Worm (Caenorhabditis elegans) whole organism, early embryonic: ENCODE results near the gene C55A6.10.

Source experiments
- ama-1 ChIP-seq: fragments of 150-350 bp; optimal IDR thresholded peaks from 2 replicates; lab custom pipeline; 2014
- ceh-13 ChIP-seq: fragments of 200-800 bp; sonication (Bioruptor generic); optimal IDR thresholded peaks from 2 replicates; lab custom pipeline; 2018; ENCODE audit warnings: mild to moderate bottlenecking, missing genetic modification characterization, missing compliant biosample characterization
- flt-1 ChIP-seq: fragments of 200-800 bp; sonication (Bioruptor generic); IDR thresholded peaks from 2 replicates; pipeline ENCODE4 v1.3.6; 2022; ENCODE audit warnings: missing genetic modification characterization, missing compliant biosample characterization
- hnd-1 ChIP-seq: sonication (generic microtip); optimal IDR thresholded peaks from 2 replicates; lab custom pipeline; 2016; ENCODE audit warnings: missing genetic modification characterization, missing compliant biosample characterization
- pes-1 ChIP-seq: fragments of 200-800 bp; sonication (Bioruptor generic); IDR thresholded peaks from 2 replicates; pipeline ENCODE4 v1.3.6; 2022; ENCODE audit warnings: missing genetic modification reagents, missing genetic modification characterization, missing compliant biosample characterization

DNA sequence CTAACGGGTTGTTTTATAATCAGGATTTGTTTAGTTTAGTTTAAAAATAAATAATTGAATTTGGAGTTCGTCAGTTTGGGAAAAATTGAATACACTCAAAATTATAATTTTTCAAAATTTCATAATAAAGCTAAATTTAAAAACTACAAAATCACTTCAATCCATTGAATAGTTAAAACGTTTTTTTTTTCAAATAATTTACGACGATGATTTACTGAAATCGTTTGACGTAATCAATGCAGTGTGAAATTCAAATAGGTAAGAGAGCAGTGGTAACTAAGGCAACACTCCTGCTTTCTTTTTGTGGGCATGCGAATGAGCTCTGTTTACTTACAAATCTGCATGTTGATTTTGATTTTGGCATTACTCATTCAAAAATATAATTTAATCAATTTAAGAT, 40.1 kb downstream of the C55A6.10 start, which contains the start of gene F38B7.10:
- TF ChIP-seq ceh-13 (GFP tag; lab: Kevin White, UChicago) (no peak), flt-1 (GFP tag; lab: Robert Waterston, UW) (no peak), hnd-1 (tag; lab: Kevin White, UChicago) (no peak), ama-1 (lab: Kevin White, UChicago) (no peak), pes-1 (no peak)
